Fruit fly (Drosophila melanogaster) Kc167 (cell line): ENCODE measurements around the gene tim.

Experiments
- Myc ChIP-seq: fragments of >200 bp; optimal IDR thresholded peaks from 2 replicates; lab custom pipeline; 2017; ENCODE audit warnings: missing external identifiers
- Sin3A ChIP-seq: fragments of >200 bp; optimal IDR thresholded peaks from 2 replicates; lab custom pipeline; 2018; ENCODE audit warnings: missing external identifiers
- h ChIP-seq: fragments of >200 bp; optimal IDR thresholded peaks from 3 replicates; lab custom pipeline; 2018; ENCODE audit warnings: missing external identifiers
- insv ChIP-seq: fragments of >200 bp; optimal IDR thresholded peaks from 3 replicates; lab custom pipeline; 2018; ENCODE audit warnings: missing external identifiers
- psq ChIP-seq: fragments of >200 bp; optimal IDR thresholded peaks from 2 replicates; lab custom pipeline; 2017; ENCODE audit warnings: missing external identifiers
- ttk ChIP-seq: sonication (Bioruptor generic); optimal IDR thresholded peaks from 2 replicates; lab custom pipeline; 2017; ENCODE audit warnings: missing external identifiers

- no peak for TF ChIP-seq Sin3A
- TF ChIP-seq ttk (lab: Kevin White, UChicago): no peak
- TF ChIP-seq h (lab: Kevin White, UChicago): no peak
- TF ChIP-seq Myc (lab: Kevin White, UChicago): no peak
- TF ChIP-seq psq (lab: Kevin White, UChicago): no peak
- no peak for TF ChIP-seq insv (lab: Kevin White, UChicago)
Measured at dm6 chr2L:3493475-3493874, 14.4 kb downstream of the tim start.
